Worm (Caenorhabditis elegans) whole organism, early embryonic: ENCODE measurements around the gene lipl-7.

Experiments
- F13C5.2 ChIP-seq: sonication (generic microtip); optimal IDR thresholded peaks from 2 replicates; lab custom pipeline; 2017; ENCODE audit warnings: mild to moderate bottlenecking, missing genetic modification characterization, inconsistent platforms, missing compliant biosample characterization
- ama-1 ChIP-seq: fragments of 150-350 bp; optimal IDR thresholded peaks from 2 replicates; lab custom pipeline; 2014
- ceh-13 ChIP-seq: fragments of 200-800 bp; sonication (Bioruptor generic); optimal IDR thresholded peaks from 2 replicates; lab custom pipeline; 2018; ENCODE audit warnings: mild to moderate bottlenecking, missing genetic modification characterization, missing compliant biosample characterization
- tbx-37 ChIP-seq: fragments of 200-800 bp; sonication (Bioruptor generic); conservative IDR thresholded peaks from 2 replicates; pipeline ENCODE4 v1.3.6; 2022; ENCODE audit warnings: missing genetic modification reagents, missing genetic modification characterization, missing compliant biosample characterization

DNA sequence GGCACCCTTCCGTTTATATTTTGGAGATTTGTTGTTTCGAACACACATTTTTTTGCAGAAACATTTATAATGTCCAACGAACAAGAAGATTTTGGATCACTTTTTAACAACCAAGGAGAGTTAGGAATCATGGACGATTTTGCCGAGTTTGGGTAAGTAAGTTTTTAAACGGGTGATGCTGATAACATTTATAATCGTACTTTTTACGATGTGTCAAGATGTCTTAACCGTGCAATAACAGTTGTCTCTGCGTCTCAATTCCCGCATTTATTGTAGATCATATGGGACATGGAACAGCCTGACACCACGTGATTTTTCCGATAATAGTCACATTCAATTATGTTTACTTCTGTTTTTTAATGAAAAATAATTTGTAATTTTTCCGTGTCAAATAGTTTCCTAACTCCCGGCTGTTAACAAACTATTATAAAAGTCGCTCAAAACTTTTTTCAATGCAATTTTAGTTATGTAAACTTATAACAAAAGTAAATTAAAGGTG lies 9.0 kb upstream of the lipl-7 start, which contains the start of gene daf-14:
- TF ChIP-seq ceh-13 (no peak), F13C5.2 (no peak), ama-1 (no peak), tbx-37 (no peak)
